Worm (Caenorhabditis elegans) whole organism, L1 larva: ENCODE data around the gene C25F9.16.

Source experiments
- C04F5.9 ChIP-seq: sonication (generic microtip); optimal IDR thresholded peaks from 2 replicates; lab custom pipeline; 2016; ENCODE audit warnings: missing genetic modification characterization, missing compliant biosample characterization
- alr-1 ChIP-seq: fragments of 200-800 bp; sonication (Bioruptor generic); optimal IDR thresholded peaks from 2 replicates; lab custom pipeline; 2018; ENCODE audit warnings: borderline replicate concordance, mild to moderate bottlenecking, missing genetic modification characterization, missing compliant biosample characterization
- ceh-90 ChIP-seq: sonication (generic microtip); optimal IDR thresholded peaks from 2 replicates; lab custom pipeline; 2016; ENCODE audit warnings: missing genetic modification characterization, missing compliant biosample characterization
- ces-1 ChIP-seq: fragments of 150-350 bp; optimal IDR thresholded peaks from 2 replicates; lab custom pipeline; 2014; ENCODE audit warnings: missing biosample characterization, missing genetic modification reagents, missing genetic modification characterization
- dpl-1 ChIP-seq, 3 experiments: fragments of 150-350 bp in 2 of 3; sonication (generic microtip) in 1 of 3; optimal IDR thresholded peaks; 2 replicates each; lab custom pipeline; 2014 to 2017; ENCODE audit warnings: missing biosample characterization in 3 of 3, missing genetic modification characterization in 3 of 3, missing genetic modification reagents in 3 of 3
- dsc-1 ChIP-seq: sonication (generic microtip); optimal IDR thresholded peaks from 2 replicates; lab custom pipeline; 2016; ENCODE audit warnings: mild to moderate bottlenecking, missing genetic modification characterization, missing compliant biosample characterization
- efl-1 ChIP-seq, 4 experiments: fragments of 150-350 bp; optimal IDR thresholded peaks in 3 of 4; peaks in 1 of 4; 1 replicate in 1 of 4; 2 replicates in 3 of 4; lab custom pipeline; 2014; ENCODE audit warnings: missing biosample characterization in 2 of 4, missing genetic modification characterization in 2 of 4, missing genetic modification reagents in 2 of 4
- egl-13 ChIP-seq: sonication (generic microtip); optimal IDR thresholded peaks from 2 replicates; lab custom pipeline; 2016; ENCODE audit warnings: missing genotype, missing genetic modification reagents, missing genetic modification characterization, missing compliant biosample characterization
- elt-2 ChIP-seq: sonication (generic microtip); optimal IDR thresholded peaks from 2 replicates; lab custom pipeline; 2016; ENCODE audit warnings: missing genetic modification characterization, mild to moderate bottlenecking, inconsistent platforms, missing compliant biosample characterization, missing genetic modification reagents
- ets-5 ChIP-seq: fragments of 200-800 bp; sonication (Bioruptor generic); IDR thresholded peaks from 2 replicates; pipeline ENCODE4 v1.3.6; 2022; ENCODE audit warnings: missing genetic modification characterization, missing compliant biosample characterization
- fkh-8 ChIP-seq: sonication (generic microtip); optimal IDR thresholded peaks from 2 replicates; lab custom pipeline; 2016; ENCODE audit warnings: mild to moderate bottlenecking, missing genetic modification characterization, missing compliant biosample characterization
- jun-1 ChIP-seq: fragments of 150-350 bp; optimal IDR thresholded peaks from 2 replicates; lab custom pipeline; 2014; ENCODE audit warnings: missing biosample characterization, missing genetic modification reagents, missing genetic modification characterization
- lin-35 ChIP-seq, 2 experiments: fragments of 150-350 bp; optimal IDR thresholded peaks; 2 replicates each; lab custom pipeline; 2014; ENCODE audit warnings: missing biosample characterization in 2 of 2, missing genetic modification characterization in 2 of 2, missing genetic modification reagents in 2 of 2
- lir-3 ChIP-seq: sonication (generic microtip); optimal IDR thresholded peaks from 2 replicates; lab custom pipeline; 2016; ENCODE audit warnings: mild to moderate bottlenecking, missing genetic modification characterization, moderate library complexity, missing compliant biosample characterization; ENCODE audit not compliant: poor library complexity
- nhr-12 ChIP-seq: sonication (generic microtip); optimal IDR thresholded peaks from 2 replicates; lab custom pipeline; 2017; ENCODE audit warnings: missing biosample characterization, missing genetic modification characterization
- nhr-19 ChIP-seq: fragments of 200-800 bp; sonication (Bioruptor generic); conservative IDR thresholded peaks from 2 replicates; pipeline ENCODE4 v1.3.6; 2022; ENCODE audit warnings: missing genetic modification characterization, missing compliant biosample characterization
- nhr-71 ChIP-seq: sonication (generic microtip); optimal IDR thresholded peaks from 2 replicates; lab custom pipeline; 2016; ENCODE audit warnings: mild to moderate bottlenecking, missing genetic modification characterization, moderate library complexity, missing compliant biosample characterization
- nhr-77 ChIP-seq: fragments of 150-350 bp; optimal IDR thresholded peaks from 2 replicates; lab custom pipeline; 2014; ENCODE audit warnings: missing biosample characterization, missing genetic modification characterization
- nhr-85 ChIP-seq: sonication (generic microtip); peaks from one replicate; lab custom pipeline; 2016; ENCODE audit warnings: missing genetic modification characterization, inconsistent platforms, missing compliant biosample characterization
- pax-3 ChIP-seq: fragments of 200-800 bp; sonication (Bioruptor generic); optimal IDR thresholded peaks from 2 replicates; lab custom pipeline; 2018; ENCODE audit warnings: mild to moderate bottlenecking, missing genetic modification characterization, moderate library complexity, missing compliant biosample characterization
- snpc-4 ChIP-seq: fragments of 150-350 bp; optimal IDR thresholded peaks from 2 replicates; lab custom pipeline; 2014; ENCODE audit warnings: missing biosample characterization, missing genetic modification characterization
- sptf-1 ChIP-seq: fragments of 150-350 bp; optimal IDR thresholded peaks from 2 replicates; lab custom pipeline; 2014; ENCODE audit warnings: missing biosample characterization, missing genetic modification characterization
- unc-98 ChIP-seq: fragments of 200-800 bp; sonication (Bioruptor generic); IDR thresholded peaks from 2 replicates; pipeline ENCODE4 v1.3.6; 2022; ENCODE audit warnings: missing genetic modification characterization, missing compliant biosample characterization
- zip-4 ChIP-seq: fragments of 200-800 bp; sonication (Bioruptor generic); optimal IDR thresholded peaks from 2 replicates; lab custom pipeline; 2018; ENCODE audit warnings: mild to moderate bottlenecking, missing genetic modification characterization, moderate library complexity, missing compliant biosample characterization
- ztf-11 ChIP-seq, 2 experiments: sonication (generic microtip); optimal IDR thresholded peaks; 2 replicates each; lab custom pipeline; 2016 to 2017; ENCODE audit warnings: missing genetic modification characterization in 2 of 2, missing biosample characterization in 1 of 2, missing compliant biosample characterization in 1 of 2
- ztf-4 ChIP-seq: fragments of 150-350 bp; optimal IDR thresholded peaks from 2 replicates; lab custom pipeline; 2014; ENCODE audit warnings: missing biosample characterization, missing genetic modification characterization

The C25F9.16 gene

DNA sequence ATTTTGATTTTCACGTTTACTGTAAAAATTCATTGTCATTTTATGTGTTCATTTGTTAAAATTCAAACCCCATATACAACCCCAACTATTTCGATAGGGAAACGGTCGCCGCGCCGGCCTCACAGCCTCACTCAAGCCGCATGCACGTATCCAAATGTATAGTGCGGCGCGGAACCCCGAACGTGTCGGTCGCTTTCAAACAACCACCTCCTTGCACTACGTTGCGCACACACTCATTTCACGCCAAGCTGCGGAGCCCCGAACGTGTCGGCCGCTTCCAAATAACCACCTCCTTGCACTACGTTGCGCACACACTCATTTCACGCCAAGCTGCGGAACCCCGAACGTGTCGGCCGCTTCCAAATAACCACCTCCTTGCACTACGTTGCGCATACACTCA, 32.6 kb downstream of the C25F9.16 start:
- TF ChIP-seq snpc-4 (tag; lab: Kevin White, UChicago): peak; percentile 48
- TF ChIP-seq, all 84 proteins: peak for 1; not testable (repeated sequence) for 83

DNA sequence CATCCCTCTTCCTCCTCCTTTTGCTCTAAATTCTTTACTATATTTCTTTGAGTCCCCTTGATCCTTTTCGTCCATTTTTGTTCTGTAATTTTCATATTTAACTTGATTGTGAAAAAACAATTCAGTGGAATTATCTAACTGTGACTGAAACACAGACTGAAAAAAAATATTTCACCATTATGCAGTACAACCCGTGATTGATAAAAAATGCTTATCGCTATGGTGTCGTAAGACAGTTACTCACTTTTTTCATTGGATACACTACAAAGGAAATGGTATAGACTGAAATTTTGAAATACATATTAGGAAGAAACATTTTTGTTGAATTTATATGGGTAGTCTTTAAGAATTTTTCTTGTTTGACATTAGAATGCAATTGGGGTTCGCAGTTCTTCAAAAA, 33.4 kb downstream of the C25F9.16 start, which contains the start of gene Y43F8B.23:
Y43F8B.23 (minus strand) TSS at position 75 of the 400 bp plus-strand sequence.
- TF ChIP-seq zip-4 (GFP tag; lab: Kevin White, UChicago): no peak
- peak; percentile 48 for TF ChIP-seq elt-2 (tag; lab: Kevin White, UChicago)
- TF ChIP-seq egl-13 (tag; lab: Kevin White, UChicago): no peak
- TF ChIP-seq fkh-8 (tag; lab: Kevin White, UChicago): no peak
- no peak for TF ChIP-seq pax-3 (tag; lab: Kevin White, UChicago)
- no peak for TF ChIP-seq alr-1 (tag; lab: Kevin White, UChicago)
- no peak for TF ChIP-seq nhr-19
- peak in 1 of 2 experiments; percentile 7 for TF ChIP-seq lin-35 (GFP tag; optimal IDR thresholded peaks at IDR 0.05; lab: Kevin White, UChicago)

- no peak for TF ChIP-seq lir-3 (tag; lab: Kevin White, UChicago)
- TF ChIP-seq ztf-11 (tag; optimal IDR thresholded peaks at IDR 0.05; lab: Kevin White, UChicago): no peak
Measured at ce11 chrV:19468083-19468482, 33.9 kb downstream of the C25F9.16 start, which contains the start of gene Y43F8B.12. Y43F8B.12 (plus strand) TSS chrV:19468383.

- TF ChIP-seq nhr-19 (no peak), nhr-85 (tag; lab: Kevin White, UChicago) (peak; percentile 38), nhr-12 (tag; lab: Kevin White, UChicago) (no peak), dsc-1 (tag; lab: Kevin White, UChicago) (peak; percentile 48)
Measured at ce11 chrV:19470385-19470784, 36.2 kb downstream of the C25F9.16 start, which contains the start of gene Y43F8B.11. Y43F8B.11 (plus strand) TSS chrV:19470685.

DNA sequence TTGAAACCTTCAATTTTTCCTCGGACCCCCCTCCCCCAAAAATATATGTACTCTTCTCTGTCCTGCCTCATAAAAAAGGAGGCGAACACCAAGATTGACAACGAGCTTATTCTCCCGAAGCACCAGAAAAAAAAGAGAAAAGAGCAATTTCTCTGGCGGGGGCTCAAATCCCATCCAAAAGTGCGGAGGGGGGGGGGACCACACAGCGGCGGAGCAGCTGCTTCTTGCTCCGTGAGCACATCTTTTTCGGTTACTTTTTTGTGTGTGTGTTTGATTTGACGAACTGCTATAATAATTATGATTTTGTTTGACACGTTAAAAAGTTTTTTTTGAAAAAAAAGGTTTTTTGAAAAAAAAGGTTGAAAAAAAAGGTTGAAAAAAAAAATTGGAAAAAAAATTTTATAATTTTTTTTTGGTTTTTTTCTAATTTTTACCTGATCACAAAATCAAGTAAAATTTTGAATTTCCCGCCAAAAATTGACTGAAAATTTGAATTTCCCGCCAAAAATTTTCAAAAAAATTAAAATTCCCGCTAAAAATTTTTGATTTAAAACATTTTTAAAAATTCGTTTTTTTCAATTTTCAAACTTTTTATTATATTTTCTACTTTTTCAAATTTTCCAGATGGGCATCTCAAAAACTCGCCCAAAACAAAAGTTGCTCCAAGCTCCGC, 39.8 kb downstream of the C25F9.16 start, which contains the start of gene Y43F8B.10:
Y43F8B.10 (plus strand) TSS at position 623 of the 673 bp plus-strand sequence.
- no peak for TF ChIP-seq efl-1 (optimal IDR thresholded peaks at IDR 0.05; lab: Kevin White, UChicago)
- peak in 1 of 2 experiments; percentile 44 for TF ChIP-seq efl-1 (GFP tag; optimal IDR thresholded peaks at IDR 0.05 in 1 of 2; lab: Kevin White, UChicago)
- TF ChIP-seq sptf-1 (tag; lab: Kevin White, UChicago): no peak
- TF ChIP-seq ztf-4 (tag; lab: Kevin White, UChicago): no peak
- no peak for TF ChIP-seq fkh-8 (tag; lab: Kevin White, UChicago)
- TF ChIP-seq lir-3 (tag; lab: Kevin White, UChicago): no peak
- no peak for TF ChIP-seq ets-5 (GFP tag; lab: Robert Waterston, UW)

ce11 chrV:19477302-19477701, 43.1 kb downstream of the C25F9.16 start:
- peak; percentile 25 to 39 for TF ChIP-seq efl-1 (optimal IDR thresholded peaks at IDR 0.05; lab: Kevin White, UChicago)
- TF ChIP-seq efl-1 (GFP tag; optimal IDR thresholded peaks at IDR 0.05 in 1 of 2; lab: Kevin White, UChicago): peak; percentile 51 to 85
- peak in 2 of 3 experiments; percentile 5 to 24 for TF ChIP-seq dpl-1 (GFP tag; optimal IDR thresholded peaks at IDR 0.05; lab: Kevin White, UChicago)
- no peak for TF ChIP-seq ces-1
- TF ChIP-seq unc-98 (GFP tag; lab: Robert Waterston, UW): no peak
- TF ChIP-seq nhr-77 (tag; lab: Kevin White, UChicago): no peak

DNA sequence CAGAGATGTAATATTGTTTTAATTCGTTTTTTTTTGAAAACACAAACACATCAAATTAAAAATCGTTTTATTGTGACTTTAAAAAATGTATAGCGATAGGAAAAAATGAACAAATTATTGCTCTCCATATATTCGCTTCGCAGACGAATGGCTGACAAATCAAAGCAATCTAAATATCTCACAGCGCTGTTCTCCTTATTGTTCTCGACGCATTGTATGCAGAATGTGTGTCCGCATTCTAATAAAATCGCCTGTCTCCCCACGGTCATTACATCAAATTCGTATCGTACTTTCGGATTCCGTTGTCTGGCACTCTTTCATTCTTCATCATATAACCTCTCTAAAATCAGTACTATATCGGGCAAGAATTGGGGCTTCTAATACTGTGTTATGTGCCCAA, 43.7 kb downstream of the C25F9.16 start, which contains the start of gene Y43F8B.9:
Y43F8B.9 (plus strand) TSS at position 301 of the 400 bp plus-strand sequence.
- TF ChIP-seq nhr-71 (tag; lab: Kevin White, UChicago) (no peak), nhr-85 (tag; lab: Kevin White, UChicago) (peak; percentile 54)

DNA sequence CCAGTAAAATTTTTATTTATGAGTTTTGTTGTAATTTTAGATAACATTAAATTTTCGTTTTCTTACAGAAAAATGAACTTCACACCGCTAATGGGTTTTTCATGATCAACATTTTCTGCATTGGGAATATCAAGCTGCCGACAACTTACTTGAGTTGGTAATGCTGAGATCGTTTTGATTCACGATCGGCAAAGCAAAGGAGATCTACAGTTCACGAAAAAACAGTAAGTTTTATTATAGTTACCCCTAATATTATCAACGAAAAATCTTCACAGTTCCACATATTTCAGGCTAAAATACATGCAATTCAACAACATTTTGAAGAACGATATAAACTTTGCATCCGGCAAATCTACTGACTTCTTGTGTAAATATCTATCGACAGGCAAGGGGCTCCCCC, 48.3 kb downstream of the C25F9.16 start, which contains the start of gene Y43F8B.22:
Y43F8B.22 (plus strand) TSS at position 301 of the 400 bp plus-strand sequence.
- no peak for TF ChIP-seq jun-1 (tag; lab: Kevin White, UChicago)
- no peak for TF ChIP-seq ceh-90 (tag; lab: Kevin White, UChicago)
- TF ChIP-seq C04F5.9: no peak
- TF ChIP-seq, all 84 proteins: peak for 0
